Worm (Caenorhabditis elegans) whole organism, L4 larva: ENCODE measurements around the gene H38K22.7.

Source experiments
- F26F4.8 ChIP-seq: fragments of 200-800 bp; sonication (Bioruptor generic); conservative IDR thresholded peaks from 2 replicates; pipeline ENCODE4 v1.3.6; 2022; ENCODE audit warnings: missing genetic modification characterization, missing compliant biosample characterization
- F37D6.2 ChIP-seq: sonication (generic microtip); optimal IDR thresholded peaks from 2 replicates; lab custom pipeline; 2016; ENCODE audit warnings: mild to moderate bottlenecking, missing genetic modification characterization, missing compliant biosample characterization
- F44E2.7 ChIP-seq: fragments of 200-800 bp; sonication (Bioruptor generic); IDR thresholded peaks from 2 replicates; pipeline ENCODE4 v2.1.2; 2022; ENCODE audit warnings: missing genetic modification characterization, missing compliant biosample characterization
- R02D3.7 ChIP-seq: fragments of 150-350 bp; sonication (generic microtip); optimal IDR thresholded peaks from 3 replicates; lab custom pipeline; 2014; ENCODE audit warnings: missing biosample characterization, missing genetic modification characterization
- T20F7.1 ChIP-seq: fragments of 200-800 bp; sonication (Bioruptor generic); optimal IDR thresholded peaks from 2 replicates; lab custom pipeline; 2018; ENCODE audit warnings: mild to moderate bottlenecking, missing genetic modification characterization, missing compliant biosample characterization
- Y48G9A.11 ChIP-seq: fragments of 200-800 bp; sonication (Bioruptor generic); IDR thresholded peaks from 2 replicates; pipeline ENCODE4 v1.3.6; 2022; ENCODE audit warnings: missing genetic modification reagents, missing genetic modification characterization, missing compliant biosample characterization
- Y5F2A.4 ChIP-seq: fragments of 200-800 bp; sonication (Bioruptor generic); optimal IDR thresholded peaks from 2 replicates; lab custom pipeline; 2018; ENCODE audit warnings: mild to moderate bottlenecking, missing genetic modification characterization, missing compliant biosample characterization
- Y75B8A.6 ChIP-seq: fragments of 200-800 bp; sonication (Bioruptor generic); IDR thresholded peaks from 2 replicates; pipeline ENCODE4 v1.3.6; 2022; ENCODE audit warnings: missing genetic modification reagents, missing genetic modification characterization, missing compliant biosample characterization
- ZK337.2 ChIP-seq: fragments of 200-800 bp; sonication (Bioruptor generic); IDR thresholded peaks from 2 replicates; pipeline ENCODE4 v1.3.6; 2022; ENCODE audit warnings: missing genetic modification reagents, missing genetic modification characterization, missing compliant biosample characterization
- aly-2 ChIP-seq: sonication (generic microtip); optimal IDR thresholded peaks from 2 replicates; lab custom pipeline; 2018; ENCODE audit warnings: missing biosample characterization, missing genetic modification characterization
- attf-4 ChIP-seq: sonication (generic microtip); optimal IDR thresholded peaks from 3 replicates; lab custom pipeline; 2017; ENCODE audit warnings: missing biosample characterization, missing genetic modification characterization
- ceh-28 ChIP-seq: fragments of 150-350 bp; optimal IDR thresholded peaks from 2 replicates; lab custom pipeline; 2014; ENCODE audit warnings: missing biosample characterization, missing genetic modification reagents, missing genetic modification characterization
- ceh-44 ChIP-seq: fragments of 200-800 bp; sonication (Bioruptor generic); IDR thresholded peaks from 2 replicates; pipeline ENCODE4 v1.3.6; 2022; ENCODE audit warnings: missing genetic modification reagents, missing genetic modification characterization, missing compliant biosample characterization
- ceh-62 ChIP-seq: sonication (generic microtip); optimal IDR thresholded peaks from 2 replicates; lab custom pipeline; 2017; ENCODE audit warnings: missing biosample characterization, missing genetic modification characterization
- ceh-82 ChIP-seq: sonication (generic microtip); optimal IDR thresholded peaks from 2 replicates; lab custom pipeline; 2017; ENCODE audit warnings: missing biosample characterization, missing genetic modification characterization
- ces-1 ChIP-seq: fragments of 150-350 bp; sonication (generic microtip); optimal IDR thresholded peaks from 4 replicates; lab custom pipeline; 2014; ENCODE audit warnings: missing biosample characterization, missing genetic modification reagents, missing genetic modification characterization
- cey-2 ChIP-seq: sonication (generic microtip); optimal IDR thresholded peaks from 3 replicates; lab custom pipeline; 2017; ENCODE audit warnings: missing genetic modification characterization, mild to moderate bottlenecking, missing compliant biosample characterization, antibody characterized with exemption, borderline replicate concordance; ENCODE audit not compliant: insufficient read depth
- daf-8 ChIP-seq: fragments of 200-800 bp; sonication (Bioruptor generic); IDR thresholded peaks from 2 replicates; pipeline ENCODE4 v1.3.6; 2022; ENCODE audit warnings: missing genetic modification characterization, missing compliant biosample characterization
- egl-43 ChIP-seq: fragments of 200-800 bp; sonication (Bioruptor generic); IDR thresholded peaks from 2 replicates; pipeline ENCODE4 v1.3.6; 2022; ENCODE audit warnings: missing genetic modification reagents, missing genetic modification characterization, missing compliant biosample characterization
- hif-1 ChIP-seq, 2 experiments: sonication (generic microtip); optimal IDR thresholded peaks; 2 replicates each; lab custom pipeline; 2016 to 2017; ENCODE audit warnings: missing compliant biosample characterization in 2 of 2, missing genetic modification characterization in 2 of 2, missing genetic modification reagents in 2 of 2, missing genotype in 2 of 2, mild to moderate bottlenecking in 1 of 2
- hlh-30 ChIP-seq: sonication (generic microtip); optimal IDR thresholded peaks from 2 replicates; lab custom pipeline; 2017; ENCODE audit warnings: antibody characterized with exemption, mild to moderate bottlenecking, missing genetic modification characterization, missing compliant biosample characterization; ENCODE audit not compliant: insufficient read depth
- jun-1 ChIP-seq: fragments of 150-350 bp; optimal IDR thresholded peaks from 2 replicates; lab custom pipeline; 2014; ENCODE audit warnings: missing biosample characterization, missing genetic modification reagents, missing genetic modification characterization
- lin-1 ChIP-seq: fragments of 200-800 bp; sonication (Bioruptor generic); IDR thresholded peaks from 2 replicates; pipeline ENCODE4 v1.3.6; 2022; ENCODE audit warnings: missing genetic modification reagents, missing genetic modification characterization, missing compliant biosample characterization
- lin-29 ChIP-seq: fragments of 200-800 bp; sonication (Bioruptor generic); IDR thresholded peaks from 2 replicates; pipeline ENCODE4 v1.3.6; 2022; ENCODE audit warnings: missing genetic modification reagents, missing genetic modification characterization, missing compliant biosample characterization
- madf-9 ChIP-seq: fragments of 200-800 bp; sonication (Bioruptor generic); conservative IDR thresholded peaks from 2 replicates; pipeline ENCODE4 v1.3.6; 2022; ENCODE audit warnings: missing genetic modification reagents, missing genetic modification characterization, missing compliant biosample characterization
- mdt-29 ChIP-seq: fragments of 200-800 bp; sonication (Bioruptor generic); IDR thresholded peaks from 2 replicates; pipeline ENCODE4 v1.3.6; 2022; ENCODE audit warnings: missing genetic modification reagents, missing genetic modification characterization, missing compliant biosample characterization
- mxl-2 ChIP-seq: fragments of 200-800 bp; sonication (Bioruptor generic); conservative IDR thresholded peaks from 2 replicates; pipeline ENCODE4 v1.3.6; 2022; ENCODE audit warnings: missing genetic modification reagents, missing genetic modification characterization, missing compliant biosample characterization
- nhr-102 ChIP-seq: sonication (generic microtip); optimal IDR thresholded peaks from 2 replicates; lab custom pipeline; 2016; ENCODE audit warnings: mild to moderate bottlenecking, missing genetic modification characterization, moderate library complexity, missing compliant biosample characterization
- nhr-237 ChIP-seq: sonication (generic microtip); optimal IDR thresholded peaks from 2 replicates; lab custom pipeline; 2017; ENCODE audit warnings: missing biosample characterization, missing genetic modification characterization
- nhr-25 ChIP-seq: sonication (generic microtip); optimal IDR thresholded peaks from 2 replicates; lab custom pipeline; 2017; ENCODE audit warnings: missing genetic modification characterization, mild to moderate bottlenecking, missing compliant biosample characterization, antibody characterized with exemption, moderate library complexity, borderline replicate concordance; ENCODE audit not compliant: insufficient read depth
- nhr-28 ChIP-seq: fragments of 150-350 bp; optimal IDR thresholded peaks from 2 replicates; lab custom pipeline; 2014; ENCODE audit warnings: missing biosample characterization, missing genetic modification characterization
- nhr-41 ChIP-seq: fragments of 200-800 bp; sonication (Bioruptor generic); IDR thresholded peaks from 2 replicates; pipeline ENCODE4 v1.3.6; 2022; ENCODE audit warnings: missing genetic modification reagents, missing genetic modification characterization, missing compliant biosample characterization
- nhr-42 ChIP-seq: fragments of 200-800 bp; sonication (Bioruptor generic); IDR thresholded peaks from 2 replicates; pipeline ENCODE4 v1.3.6; 2022; ENCODE audit warnings: missing genetic modification characterization, missing compliant biosample characterization
- nhr-48 ChIP-seq: sonication (generic microtip); optimal IDR thresholded peaks from 2 replicates; lab custom pipeline; 2016; ENCODE audit warnings: mild to moderate bottlenecking, missing genetic modification characterization, missing compliant biosample characterization
- nhr-6 ChIP-seq: fragments of 150-350 bp; optimal IDR thresholded peaks from 2 replicates; lab custom pipeline; 2014; ENCODE audit warnings: missing biosample characterization, missing genetic modification characterization
- nhr-76 ChIP-seq: fragments of 150-350 bp; optimal IDR thresholded peaks from 2 replicates; lab custom pipeline; 2014; ENCODE audit warnings: missing biosample characterization, missing genetic modification characterization
- rbr-2 ChIP-seq: sonication (generic microtip); optimal IDR thresholded peaks from 2 replicates; lab custom pipeline; 2016; ENCODE audit warnings: missing genotype, missing genetic modification characterization, missing compliant biosample characterization
- saeg-2 ChIP-seq: fragments of 200-800 bp; sonication (Bioruptor generic); IDR thresholded peaks from 2 replicates; pipeline ENCODE4 v1.3.6; 2022; ENCODE audit warnings: missing genetic modification reagents, missing genetic modification characterization, missing compliant biosample characterization
- skn-1 ChIP-seq: fragments of 150-350 bp; optimal IDR thresholded peaks from 2 replicates; lab custom pipeline; 2014; ENCODE audit warnings: missing biosample characterization, missing genetic modification characterization
- snpc-1.2 ChIP-seq: fragments of 200-800 bp; sonication (Bioruptor generic); IDR thresholded peaks from 2 replicates; pipeline ENCODE4 v1.3.6; 2022; ENCODE audit warnings: missing genetic modification reagents, missing genetic modification characterization, missing compliant biosample characterization
- spr-3 ChIP-seq: fragments of 200-800 bp; sonication (Bioruptor generic); optimal IDR thresholded peaks from 2 replicates; lab custom pipeline; 2018; ENCODE audit warnings: mild to moderate bottlenecking, missing genetic modification characterization, missing compliant biosample characterization
- tag-97 ChIP-seq: fragments of 200-800 bp; sonication (Bioruptor generic); IDR thresholded peaks from 2 replicates; pipeline ENCODE4 v1.3.6; 2022; ENCODE audit warnings: missing genetic modification characterization, missing compliant biosample characterization
- unc-130 ChIP-seq: sonication (generic microtip); optimal IDR thresholded peaks from 2 replicates; lab custom pipeline; 2016; ENCODE audit warnings: missing genetic modification reagents, missing genetic modification characterization, missing compliant biosample characterization
- unc-39 ChIP-seq: sonication (generic microtip); optimal IDR thresholded peaks from 2 replicates; lab custom pipeline; 2017; ENCODE audit warnings: missing biosample characterization, missing genetic modification characterization
- unc-62 ChIP-seq, 3 experiments: fragments of 150-350 bp in 1 of 3; sonication (generic microtip); optimal IDR thresholded peaks in 2 of 3; peaks in 1 of 3; 1 replicate in 1 of 3; 2 replicates in 2 of 3; lab custom pipeline; 2014 to 2017; ENCODE audit warnings: missing biosample characterization in 3 of 3, missing genetic modification characterization in 3 of 3, missing genetic modification reagents in 3 of 3, missing genotype in 1 of 3
- vab-7 ChIP-seq: fragments of 200-800 bp; sonication (Bioruptor generic); IDR thresholded peaks from 2 replicates; pipeline ENCODE4 v1.3.6; 2022; ENCODE audit warnings: missing genetic modification reagents, missing genetic modification characterization, missing compliant biosample characterization
- zag-1 ChIP-seq: fragments of 150-350 bp; optimal IDR thresholded peaks from 2 replicates; lab custom pipeline; 2014; ENCODE audit warnings: missing biosample characterization, missing genetic modification characterization
- zfp-3 ChIP-seq: fragments of 200-800 bp; sonication (Bioruptor generic); conservative IDR thresholded peaks from 2 replicates; pipeline ENCODE4 v1.3.6; 2022; ENCODE audit warnings: missing genetic modification reagents, missing genetic modification characterization, missing compliant biosample characterization
- zip-11 ChIP-seq: fragments of 200-800 bp; sonication (Bioruptor generic); IDR thresholded peaks from 2 replicates; pipeline ENCODE4 v1.3.6; 2022; ENCODE audit warnings: missing genetic modification characterization, missing compliant biosample characterization
- zip-2 ChIP-seq: fragments of 150-350 bp; optimal IDR thresholded peaks from 2 replicates; lab custom pipeline; 2014; ENCODE audit warnings: missing biosample characterization, missing genetic modification characterization
- ztf-7 ChIP-seq: fragments of 150-350 bp; optimal IDR thresholded peaks from 2 replicates; lab custom pipeline; 2014; ENCODE audit warnings: missing biosample characterization, missing genetic modification characterization

H38K22.7 gene

ce11 chrIII:4284732-4285165, 36.8 kb upstream of the H38K22.7 start (continued):
- peak; percentile 77; the same call in 1 of the 2 replicates for TF ChIP-seq lin-1 (GFP tag; lab: Robert Waterston, UW)
- no peak for TF ChIP-seq skn-1 (tag; lab: Kevin White, UChicago)
- TF ChIP-seq zip-11, result no peak
- no peak for TF ChIP-seq unc-39 (tag; lab: Kevin White, UChicago)
- no peak for TF ChIP-seq nhr-76 (tag; lab: Kevin White, UChicago)
- TF ChIP-seq hif-1 (tag; optimal IDR thresholded peaks at IDR 0.05; lab: Kevin White, UChicago), result peak in 1 of 2 experiments; percentile 25
- TF ChIP-seq F26F4.8 (GFP tag; lab: Robert Waterston, UW), result no peak
- no peak for TF ChIP-seq attf-4
- TF ChIP-seq zip-2 (tag; lab: Kevin White, UChicago), result no peak
- TF ChIP-seq ztf-7 (tag; lab: Kevin White, UChicago), result no peak
- TF ChIP-seq nhr-237, result no peak
- TF ChIP-seq mxl-2 (GFP tag; lab: Robert Waterston, UW), result no peak
- peak; percentile 60; the same call in 1 of the 2 replicates for TF ChIP-seq nhr-41 (GFP tag; lab: Robert Waterston, UW)
- TF ChIP-seq zfp-3 (GFP tag; lab: Robert Waterston, UW), result no peak
- TF ChIP-seq unc-62 (GFP tag; optimal IDR thresholded peaks at IDR 0.05 in 1 of 2; lab: Kevin White, UChicago), result peak in 1 of 2 experiments; percentile 98
- TF ChIP-seq unc-62 (tag; optimal IDR thresholded peaks at IDR 0.05; lab: Kevin White, UChicago), result no peak
- no peak for TF ChIP-seq R02D3.7 (tag; lab: Kevin White, UChicago)
- peak; percentile 90 for TF ChIP-seq nhr-48 (tag; lab: Kevin White, UChicago)
- no peak for TF ChIP-seq aly-2
- peak; percentile 8 for TF ChIP-seq jun-1 (tag; lab: Kevin White, UChicago)
- no peak for TF ChIP-seq egl-43
- TF ChIP-seq F37D6.2 (tag; lab: Kevin White, UChicago), result no peak
- no peak for TF ChIP-seq unc-130 (GFP tag; lab: Kevin White, UChicago)
- 0 out of 2 replicates have a peak, but pooled peaks have one; percentile 52 for TF ChIP-seq madf-9 (GFP tag; lab: Robert Waterston, UW)
- TF ChIP-seq vab-7 (GFP tag; lab: Robert Waterston, UW), result no peak
- TF ChIP-seq snpc-1.2 (GFP tag; lab: Robert Waterston, UW), result no peak
- no peak for TF ChIP-seq ceh-82
- TF ChIP-seq nhr-42 (GFP tag; lab: Robert Waterston, UW), result 0 out of 2 replicates have a peak, but pooled peaks have one; percentile 22
- no peak for TF ChIP-seq Y48G9A.11 (GFP tag; lab: Robert Waterston, UW)
- no peak for TF ChIP-seq cey-2 (tag; lab: Kevin White, UChicago)
- TF ChIP-seq nhr-28 (tag; lab: Kevin White, UChicago), result peak; percentile 79
- TF ChIP-seq spr-3 (GFP tag; lab: Kevin White, UChicago), result no peak
- no peak for TF ChIP-seq ceh-28
- peak; percentile 71 for TF ChIP-seq lin-29 (GFP tag; lab: Robert Waterston, UW)
- TF ChIP-seq ceh-44 (GFP tag; lab: Robert Waterston, UW), result no peak
- TF ChIP-seq ZK337.2 (GFP tag; lab: Robert Waterston, UW), result no peak
- TF ChIP-seq ceh-62 (tag; lab: Kevin White, UChicago), result no peak
- no peak for TF ChIP-seq zag-1 (tag; lab: Kevin White, UChicago)
- TF ChIP-seq ces-1 (GFP tag; lab: Kevin White, UChicago), result no peak
- no peak for TF ChIP-seq Y5F2A.4
- TF ChIP-seq mdt-29 (GFP tag; lab: Robert Waterston, UW), result no peak
- TF ChIP-seq saeg-2 (GFP tag; lab: Robert Waterston, UW), result peak; percentile 71; the same call in 1 of the 2 replicates
- peak; percentile 52 for TF ChIP-seq rbr-2
- TF ChIP-seq daf-8, result no peak
- no peak for TF ChIP-seq Y75B8A.6 (GFP tag; lab: Robert Waterston, UW)
- peak; percentile 21 for TF ChIP-seq nhr-6 (tag; lab: Kevin White, UChicago)
- no peak for TF ChIP-seq tag-97 (GFP tag; lab: Robert Waterston, UW)
- peak; percentile 80 for TF ChIP-seq nhr-25
- TF ChIP-seq T20F7.1 (GFP tag; lab: Kevin White, UChicago), result no peak
- TF ChIP-seq hlh-30 (tag; lab: Kevin White, UChicago), result peak; percentile 96
- TF ChIP-seq nhr-102 (tag; lab: Kevin White, UChicago), result peak; percentile 73
- TF ChIP-seq F44E2.7, result no peak
